Worm (Caenorhabditis elegans) whole organism, L2 larva: ENCODE data around the gene F58A6.2.
"Not testable (repeated sequence)": the region's sequence is repeated elsewhere in the genome, so short reads cannot be mapped to it uniquely, and the experiment has no call there.

ENCODE experiments used
- alr-1 ChIP-seq: fragments of 150-350 bp; optimal IDR thresholded peaks from 2 replicates; lab custom pipeline; 2014; ENCODE audit warnings: missing biosample characterization, missing genetic modification characterization
- dmd-4 ChIP-seq: sonication (generic microtip); optimal IDR thresholded peaks from 2 replicates; lab custom pipeline; 2017; ENCODE audit warnings: missing biosample characterization, missing genetic modification characterization
- nhr-237 ChIP-seq: fragments of 150-350 bp; optimal IDR thresholded peaks from 2 replicates; lab custom pipeline; 2014; ENCODE audit warnings: missing biosample characterization, missing genetic modification characterization
- snpc-4 ChIP-seq: fragments of 150-350 bp; optimal IDR thresholded peaks from 2 replicates; lab custom pipeline; 2014; ENCODE audit warnings: missing biosample characterization, missing genetic modification characterization
- zag-1 ChIP-seq: fragments of 150-350 bp; optimal IDR thresholded peaks from 2 replicates; lab custom pipeline; 2014; ENCODE audit warnings: missing biosample characterization, missing genetic modification characterization

ce11 chrII:5115235-5115634, 21.3 kb upstream of the F58A6.2 start, which contains the start of gene msp-74:
- TF ChIP-seq nhr-237 (tag; lab: Kevin White, UChicago); snpc-4 (tag; lab: Kevin White, UChicago); alr-1; zag-1 (tag; lab: Kevin White, UChicago); dmd-4 (tag; lab: Kevin White, UChicago): not testable (repeated sequence)
